Fruit fly (Drosophila melanogaster) whole organism, wandering third instar larva: ENCODE results near the gene Ir75b.

Experiments used
- Abd-B ChIP-seq: fragments of >200 bp; optimal IDR thresholded peaks from 2 replicates; lab custom pipeline; 2017; ENCODE audit warnings: missing biosample characterization, missing genetic modification characterization
- CG32264 ChIP-seq: fragments of 200-800 bp; sonication (Bioruptor generic); optimal IDR thresholded peaks from 2 replicates; lab custom pipeline; 2016; ENCODE audit warnings: missing biosample characterization, missing genetic modification characterization
- Hnf4 ChIP-seq: fragments of 200-800 bp; sonication (Bioruptor generic); optimal IDR thresholded peaks from 2 replicates; lab custom pipeline; 2016; ENCODE audit warnings: missing biosample characterization, mild to moderate bottlenecking, missing genetic modification characterization
- Hr78 ChIP-seq: fragments of >200 bp; optimal IDR thresholded peaks from 2 replicates; lab custom pipeline; 2017; ENCODE audit warnings: missing biosample characterization, missing genetic modification characterization
- Myc ChIP-seq: fragments of >200 bp; optimal IDR thresholded peaks from 2 replicates; lab custom pipeline; 2017
- Sp1 ChIP-seq: fragments of 200-800 bp; sonication (Bioruptor generic); optimal IDR thresholded peaks from 3 replicates; lab custom pipeline; 2019; ENCODE audit warnings: missing biosample characterization, mild to moderate bottlenecking, missing genetic modification characterization, moderate library complexity
- br ChIP-seq: fragments of 200-800 bp; sonication (Bioruptor generic); optimal IDR thresholded peaks from 2 replicates; lab custom pipeline; 2016; ENCODE audit warnings: missing biosample characterization, missing genetic modification characterization
- dl ChIP-seq, 2 experiments: fragments of 175-275, 200-275 bp in 1 of 2; fragments of 200-275 bp in 1 of 2; sonication (Bioruptor generic); optimal IDR thresholded peaks; lab custom pipeline; 2018; ENCODE audit warnings: mild to moderate bottlenecking in 2 of 2, missing biosample characterization in 2 of 2, missing genetic modification characterization in 2 of 2, moderate library complexity in 2 of 2; ENCODE audit not compliant: partially characterized antibody in 2 of 2, insufficient read depth in 1 of 2
- sv ChIP-seq: fragments of 200-800 bp; sonication (Bioruptor generic); optimal IDR thresholded peaks from 3 replicates; lab custom pipeline; 2016; ENCODE audit warnings: missing biosample characterization, missing genetic modification characterization

DNA sequence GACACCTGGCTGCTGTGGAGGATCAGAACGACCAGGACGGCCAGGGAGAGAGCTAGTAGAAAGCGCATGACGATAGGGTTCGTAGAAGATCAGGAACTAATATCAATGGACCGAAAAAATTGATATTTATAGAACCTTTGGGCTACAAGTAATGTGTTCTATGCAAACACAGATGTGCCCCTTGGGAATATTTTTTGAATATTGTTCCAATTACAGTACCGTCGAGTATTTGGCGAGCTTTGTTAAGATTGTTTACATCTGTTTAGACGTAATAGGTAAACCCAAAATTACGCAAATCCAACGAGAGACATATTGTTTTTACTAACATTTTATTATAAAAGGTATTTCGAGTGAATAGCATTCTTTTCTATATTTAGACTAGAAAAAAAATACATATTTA, 15.1 kb upstream of the Ir75b start, which contains the start of gene CG32189:
- TF ChIP-seq Abd-B (GFP tag; lab: Kevin White, UChicago): no peak
- TF ChIP-seq sv (GFP tag; lab: Kevin White, UChicago): no peak
- no peak for TF ChIP-seq Hr78 (GFP tag; lab: Kevin White, UChicago)
- TF ChIP-seq br: no peak
- TF ChIP-seq CG32264: no peak
- TF ChIP-seq Sp1 (GFP tag; lab: Kevin White, UChicago): no peak
- TF ChIP-seq Hnf4 (GFP tag; lab: Kevin White, UChicago): no peak
- TF ChIP-seq dl (GFP tag; optimal IDR thresholded peaks at IDR 0.05; lab: Kevin White, UChicago; ENCODE audit: insufficient read depth in 1 of 2, partially characterized antibody in 2 of 2): no peak
- TF ChIP-seq Myc (lab: Kevin White, UChicago): no peak
